Worm (Caenorhabditis elegans) whole organism, midembryonic: ENCODE measurements around the gene Y6E2A.7.

ENCODE experiments used
- T22C8.4 ChIP-seq: fragments of 200-800 bp; sonication (Bioruptor generic); IDR thresholded peaks from 2 replicates; pipeline ENCODE4 v1.3.6; 2022; ENCODE audit warnings: missing genetic modification characterization, missing compliant biosample characterization
- cog-1 ChIP-seq: sonication (generic microtip); optimal IDR thresholded peaks from 2 replicates; lab custom pipeline; 2016; ENCODE audit warnings: missing genetic modification characterization, missing compliant biosample characterization
- flt-1 ChIP-seq: fragments of 200-800 bp; sonication (Bioruptor generic); IDR thresholded peaks from 2 replicates; pipeline ENCODE4 v1.3.6; 2022; ENCODE audit warnings: missing genetic modification characterization, missing compliant biosample characterization
- klf-2 ChIP-seq: fragments of 200-800 bp; sonication (Bioruptor generic); conservative IDR thresholded peaks from 2 replicates; pipeline ENCODE4 v1.3.6; 2022; ENCODE audit warnings: missing genetic modification reagents, missing genetic modification characterization, missing compliant biosample characterization
- med-1 ChIP-seq: sonication (generic microtip); optimal IDR thresholded peaks from 2 replicates; lab custom pipeline; 2017; ENCODE audit warnings: missing genetic modification characterization, mild to moderate bottlenecking, missing compliant biosample characterization, antibody characterized with exemption, missing genetic modification reagents; ENCODE audit not compliant: insufficient read depth
- ref-1 ChIP-seq: fragments of 200-800 bp; sonication (Bioruptor generic); conservative IDR thresholded peaks from 2 replicates; pipeline ENCODE4 v1.3.6; 2022; ENCODE audit warnings: missing genetic modification reagents, missing genetic modification characterization, missing compliant biosample characterization
- tab-1 ChIP-seq: fragments of 200-800 bp; sonication (Bioruptor generic); IDR thresholded peaks from 2 replicates; pipeline ENCODE4 v1.3.6; 2022; ENCODE audit warnings: missing genetic modification characterization, missing compliant biosample characterization
- ztf-23 ChIP-seq: fragments of 200-800 bp; sonication (Bioruptor generic); IDR thresholded peaks from 2 replicates; pipeline ENCODE4 v1.3.6; 2022; ENCODE audit warnings: missing genetic modification reagents, missing genetic modification characterization, missing compliant biosample characterization
- ztf-29 ChIP-seq: fragments of 200-800 bp; sonication (Bioruptor generic); IDR thresholded peaks from 2 replicates; pipeline ENCODE4 v1.3.6; 2022; ENCODE audit warnings: missing genetic modification reagents, missing genetic modification characterization, missing compliant biosample characterization

Y6E2A.7 gene

ce11 chrV:15721431-15721830 is 1.8 kb downstream of the Y6E2A.7 start:
- TF ChIP-seq T22C8.4 (GFP tag; lab: Robert Waterston, UW) (no peak), ztf-23 (no peak), tab-1 (GFP tag; lab: Robert Waterston, UW) (no peak), ref-1 (GFP tag; lab: Robert Waterston, UW) (no peak), med-1 (GFP tag; lab: Kevin White, UChicago) (no peak), ztf-29 (no peak), flt-1 (GFP tag; lab: Robert Waterston, UW) (no peak), cog-1 (no peak), klf-2 (GFP tag; lab: Robert Waterston, UW) (no peak)

- no peak for TF ChIP-seq ztf-23
- TF ChIP-seq tab-1 (GFP tag; lab: Robert Waterston, UW), result no peak
- TF ChIP-seq flt-1 (GFP tag; lab: Robert Waterston, UW), result no peak
- TF ChIP-seq ztf-29, result no peak
- no peak for TF ChIP-seq ref-1 (GFP tag; lab: Robert Waterston, UW)
- no peak for TF ChIP-seq klf-2 (GFP tag; lab: Robert Waterston, UW)
- no peak for TF ChIP-seq med-1 (GFP tag; lab: Kevin White, UChicago)
- TF ChIP-seq cog-1, result no peak
- no peak for TF ChIP-seq T22C8.4 (GFP tag; lab: Robert Waterston, UW)
Measured at ce11 chrV:15721888-15722287, 2.2 kb downstream of the Y6E2A.7 start, which contains the start of gene srh-140. TSS of gene srh-140 (plus strand) at chrV:15722188.

- no peak for TF ChIP-seq tab-1 (GFP tag; lab: Robert Waterston, UW)
- no peak for TF ChIP-seq flt-1 (GFP tag; lab: Robert Waterston, UW)
- no peak for TF ChIP-seq T22C8.4 (GFP tag; lab: Robert Waterston, UW)
- TF ChIP-seq ref-1 (GFP tag; lab: Robert Waterston, UW), result no peak
- no peak for TF ChIP-seq ztf-29
- no peak for TF ChIP-seq cog-1
- no peak for TF ChIP-seq med-1 (GFP tag; lab: Kevin White, UChicago)
- no peak for TF ChIP-seq klf-2 (GFP tag; lab: Robert Waterston, UW)
- TF ChIP-seq ztf-23, result no peak
Measured at ce11 chrV:15726610-15727009, 6.9 kb downstream of the Y6E2A.7 start, which contains the start of the genes irld-57 and sfxn-1.3. TSS of gene irld-57 (minus strand) at chrV:15726710. TSS of gene sfxn-1.3 (plus strand) at chrV:15726841.

ce11 chrV:15730459-15730858 is 10.8 kb downstream of the Y6E2A.7 start, which contains the start of gene Y6E2A.10:
TSS of gene Y6E2A.10 (minus strand) at chrV:15730559.
- TF ChIP-seq tab-1 (GFP tag; lab: Robert Waterston, UW), result no peak
- TF ChIP-seq cog-1, result no peak
- TF ChIP-seq flt-1 (GFP tag; lab: Robert Waterston, UW), result no peak
- TF ChIP-seq ref-1 (GFP tag; lab: Robert Waterston, UW), result no peak
- no peak for TF ChIP-seq klf-2 (GFP tag; lab: Robert Waterston, UW)
- no peak for TF ChIP-seq ztf-23
- TF ChIP-seq ztf-29, result no peak
- no peak for TF ChIP-seq T22C8.4 (GFP tag; lab: Robert Waterston, UW)
- no peak for TF ChIP-seq med-1 (GFP tag; lab: Kevin White, UChicago)

- no peak for TF ChIP-seq med-1 (GFP tag; lab: Kevin White, UChicago)
Measured at ce11 chrV:15732209-15732608, 12.5 kb downstream of the Y6E2A.7 start, which contains the start of gene str-38. TSS of gene str-38 (minus strand) at chrV:15732309.

ce11 chrV:15733020-15733419 is 13.3 kb downstream of the Y6E2A.7 start:
- TF ChIP-seq ref-1 (GFP tag; lab: Robert Waterston, UW), result no peak
- TF ChIP-seq med-1 (GFP tag; lab: Kevin White, UChicago), result no peak
- TF ChIP-seq ztf-23, result no peak
- TF ChIP-seq tab-1 (GFP tag; lab: Robert Waterston, UW), result no peak
- TF ChIP-seq ztf-29, result no peak
- TF ChIP-seq klf-2 (GFP tag; lab: Robert Waterston, UW), result no peak
- no peak for TF ChIP-seq cog-1
- no peak for TF ChIP-seq flt-1 (GFP tag; lab: Robert Waterston, UW)

ce11 chrV:15733568-15733967 is 13.9 kb downstream of the Y6E2A.7 start, which contains the start of gene T23D5.3:
TSS of gene T23D5.3 (minus strand) at chrV:15733668.
- TF ChIP-seq klf-2 (GFP tag; lab: Robert Waterston, UW), result no peak
- no peak for TF ChIP-seq ref-1 (GFP tag; lab: Robert Waterston, UW)
- no peak for TF ChIP-seq ztf-29
- TF ChIP-seq tab-1 (GFP tag; lab: Robert Waterston, UW), result no peak
- TF ChIP-seq T22C8.4 (GFP tag; lab: Robert Waterston, UW), result no peak
- TF ChIP-seq ztf-23, result no peak
- TF ChIP-seq med-1 (GFP tag; lab: Kevin White, UChicago), result no peak
- TF ChIP-seq flt-1 (GFP tag; lab: Robert Waterston, UW), result no peak
- no peak for TF ChIP-seq cog-1

- TF ChIP-seq med-1 (GFP tag; lab: Kevin White, UChicago), result no peak
- no peak for TF ChIP-seq T22C8.4 (GFP tag; lab: Robert Waterston, UW)
- TF ChIP-seq flt-1 (GFP tag; lab: Robert Waterston, UW), result no peak
- no peak for TF ChIP-seq tab-1 (GFP tag; lab: Robert Waterston, UW)
- no peak for TF ChIP-seq ztf-29
- no peak for TF ChIP-seq ref-1 (GFP tag; lab: Robert Waterston, UW)
- TF ChIP-seq cog-1, result no peak
- TF ChIP-seq klf-2 (GFP tag; lab: Robert Waterston, UW), result no peak
- TF ChIP-seq ztf-23, result no peak
Measured at ce11 chrV:15735720-15736119, 16.1 kb downstream of the Y6E2A.7 start, which contains the start of gene str-27. TSS of gene str-27 (minus strand) at chrV:15735820.

ce11 chrV:15741851-15742250 is 22.2 kb downstream of the Y6E2A.7 start, which contains the start of gene str-18:
TSS of gene str-18 (minus strand) at chrV:15741951.
- TF ChIP-seq cog-1 (no peak), ref-1 (GFP tag; lab: Robert Waterston, UW) (no peak), flt-1 (GFP tag; lab: Robert Waterston, UW) (no peak), ztf-29 (no peak), klf-2 (GFP tag; lab: Robert Waterston, UW) (no peak), ztf-23 (no peak), med-1 (GFP tag; lab: Kevin White, UChicago) (no peak), T22C8.4 (GFP tag; lab: Robert Waterston, UW) (no peak), tab-1 (GFP tag; lab: Robert Waterston, UW) (no peak)
